Worm (Caenorhabditis elegans) whole organism, young adult: ENCODE data around the gene F53A9.6.

ENCODE experiments used
- F23B12.7 ChIP-seq: sonication (generic microtip); optimal IDR thresholded peaks from 2 replicates; lab custom pipeline; 2017; ENCODE audit warnings: missing genetic modification characterization, mild to moderate bottlenecking, missing compliant biosample characterization, antibody characterized with exemption, moderate library complexity; ENCODE audit not compliant: insufficient read depth
- F57A8.1 ChIP-seq: fragments of 200-800 bp; sonication (Bioruptor generic); optimal IDR thresholded peaks from 2 replicates; lab custom pipeline; 2018; ENCODE audit warnings: mild to moderate bottlenecking, missing genetic modification characterization, moderate library complexity, missing compliant biosample characterization
- ceh-58 ChIP-seq: fragments of 200-800 bp; sonication (Bioruptor generic); IDR thresholded peaks from 2 replicates; pipeline ENCODE4 v1.3.6; 2022; ENCODE audit warnings: missing genetic modification characterization, missing compliant biosample characterization
- dpl-1 ChIP-seq: fragments of 150-350 bp; optimal IDR thresholded peaks from 2 replicates; lab custom pipeline; 2014; ENCODE audit warnings: missing biosample characterization, missing genetic modification reagents, missing genetic modification characterization
- gei-17 ChIP-seq: fragments of 200-800 bp; sonication (Bioruptor generic); optimal IDR thresholded peaks from 2 replicates; lab custom pipeline; 2018; ENCODE audit warnings: mild to moderate bottlenecking, missing genetic modification characterization, missing compliant biosample characterization
- mes-4 ChIP-seq: sonication (generic microtip); optimal IDR thresholded peaks from 2 replicates; lab custom pipeline; 2016; ENCODE audit warnings: missing genotype, missing genetic modification characterization, missing compliant biosample characterization
- pha-4 ChIP-seq: fragments of 150-350 bp; sonication (generic microtip); optimal IDR thresholded peaks from 2 replicates; lab custom pipeline; 2014; ENCODE audit warnings: missing biosample characterization, missing genetic modification reagents, missing genetic modification characterization
- snpc-4 ChIP-seq, 5 experiments: fragments of 150-350 bp in 1 of 5; sonication (generic microtip) in 4 of 5; optimal IDR thresholded peaks; 2 replicates each; lab custom pipeline; 2014 to 2018; ENCODE audit warnings: missing genetic modification characterization in 5 of 5, missing biosample characterization in 3 of 5, antibody characterized with exemption in 2 of 5, mild to moderate bottlenecking in 2 of 5, missing compliant biosample characterization in 2 of 5, missing genotype in 2 of 5, moderate library complexity in 2 of 5, missing genetic modification reagents in 1 of 5
- unc-130 ChIP-seq: sonication (generic microtip); optimal IDR thresholded peaks from 2 replicates; lab custom pipeline; 2016; ENCODE audit warnings: missing genetic modification reagents, missing genetic modification characterization, missing compliant biosample characterization
- ztf-28 ChIP-seq: fragments of 200-800 bp; sonication (Bioruptor generic); IDR thresholded peaks from 2 replicates; pipeline ENCODE4 v1.3.6; 2022; ENCODE audit warnings: missing genetic modification reagents, missing genetic modification characterization, missing compliant biosample characterization

DNA sequence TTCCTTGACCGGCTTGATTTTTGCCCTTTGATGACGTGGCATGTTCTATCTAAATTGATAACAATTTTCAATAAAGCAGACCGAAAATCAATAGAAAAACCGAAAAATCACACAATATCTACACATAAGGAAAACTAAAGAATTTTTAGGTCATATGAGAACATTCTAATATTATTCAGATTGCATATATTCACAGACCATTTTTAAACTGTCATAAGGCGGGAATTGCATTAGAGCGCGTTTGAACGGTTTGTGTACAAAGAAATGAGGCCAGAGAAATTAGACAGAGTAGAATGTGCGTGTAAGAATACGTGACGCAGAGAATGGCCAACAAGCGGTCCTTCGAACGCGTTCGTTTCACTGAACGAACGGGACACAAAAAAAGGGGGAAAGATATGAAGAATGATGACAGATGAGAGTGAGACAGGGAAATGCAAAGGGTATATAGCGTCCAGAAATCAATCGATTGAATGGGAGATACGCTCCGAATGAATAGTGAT, 23.4 kb upstream of the F53A9.6 start, which contains the start of gene M02D8.3:
- TF ChIP-seq mes-4 (tag; lab: Kevin White, UChicago) (no peak), F57A8.1 (GFP tag; lab: Kevin White, UChicago) (no peak), ztf-28 (GFP tag; lab: Robert Waterston, UW) (no peak), F23B12.7 (tag; lab: Kevin White, UChicago) (no peak), dpl-1 (GFP tag; lab: Kevin White, UChicago) (no peak), gei-17 (GFP tag; lab: Kevin White, UChicago) (no peak), pha-4 (tag; lab: Kevin White, UChicago) (no peak), snpc-4 (GFP tag; optimal IDR thresholded peaks at IDR 0.05; lab: Kevin White, UChicago) (no peak), snpc-4 (tag; optimal IDR thresholded peaks at IDR 0.05; lab: Kevin White, UChicago) (no peak), ceh-58 (GFP tag; lab: Robert Waterston, UW) (no peak), unc-130 (GFP tag; lab: Kevin White, UChicago) (no peak)
